Worm (Caenorhabditis elegans): ENCODE measurements around the gene rpl-22.

Gene rpl-22

DNA sequence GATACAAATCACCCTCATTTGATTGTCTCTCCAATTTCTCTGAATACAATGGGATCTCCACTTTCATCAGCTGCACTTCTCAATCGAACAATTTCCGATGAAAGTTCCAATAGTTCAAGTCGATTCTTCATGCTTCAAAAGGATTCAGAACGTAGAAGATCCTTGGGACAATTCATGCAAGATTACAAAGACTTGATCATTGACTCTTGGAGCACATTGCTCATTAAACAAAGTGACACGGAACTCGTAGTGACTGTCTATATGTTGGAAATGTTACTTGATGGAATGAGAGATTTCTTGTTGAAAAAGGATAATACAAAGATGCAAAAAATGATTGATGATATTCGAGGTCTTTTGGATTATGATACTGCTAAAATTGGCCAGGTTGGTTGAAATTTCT lies 27.5 kb upstream of the rpl-22 start:
- no peak for TF ChIP-seq sma-3 (GFP tag; optimal IDR thresholded peaks at IDR 0.05)
- TF ChIP-seq sma-9 (GFP tag; optimal IDR thresholded peaks at IDR 0.05): no peak
- no peak for TF ChIP-seq sma-9 (tag; optimal IDR thresholded peaks at IDR 0.05)
- TF ChIP-seq nhr-12 (tag; optimal IDR thresholded peaks at IDR 0.05): no peak
- no peak for TF ChIP-seq F13H6.1 (tag; optimal IDR thresholded peaks at IDR 0.05)
- TF ChIP-seq elt-3 (tag; optimal IDR thresholded peaks at IDR 0.05): no peak
- no peak for TF ChIP-seq nhr-25 (tag; optimal IDR thresholded peaks at IDR 0.05)
- no peak for TF ChIP-seq unc-62 (GFP tag; optimal IDR thresholded peaks at IDR 0.05)
- no peak for TF ChIP-seq nhr-129 (tag; optimal IDR thresholded peaks at IDR 0.05)
- no peak for TF ChIP-seq ztf-11 (tag; optimal IDR thresholded peaks at IDR 0.05)
- TF ChIP-seq ceh-82 (tag; optimal IDR thresholded peaks at IDR 0.05): no peak
- no peak for TF ChIP-seq unc-55 (GFP tag; optimal IDR thresholded peaks at IDR 0.05)
- TF ChIP-seq mab-5 (tag; optimal IDR thresholded peaks at IDR 0.05): no peak
- no peak for TF ChIP-seq nhr-11 (tag; optimal IDR thresholded peaks at IDR 0.05)
- no peak for TF ChIP-seq crh-2 (tag; optimal IDR thresholded peaks at IDR 0.05)
- TF ChIP-seq ztf-1 (GFP tag; conservative IDR thresholded peaks at IDR 0.05): no peak
- TF ChIP-seq lin-39 (tag; optimal IDR thresholded peaks at IDR 0.05): no peak

DNA sequence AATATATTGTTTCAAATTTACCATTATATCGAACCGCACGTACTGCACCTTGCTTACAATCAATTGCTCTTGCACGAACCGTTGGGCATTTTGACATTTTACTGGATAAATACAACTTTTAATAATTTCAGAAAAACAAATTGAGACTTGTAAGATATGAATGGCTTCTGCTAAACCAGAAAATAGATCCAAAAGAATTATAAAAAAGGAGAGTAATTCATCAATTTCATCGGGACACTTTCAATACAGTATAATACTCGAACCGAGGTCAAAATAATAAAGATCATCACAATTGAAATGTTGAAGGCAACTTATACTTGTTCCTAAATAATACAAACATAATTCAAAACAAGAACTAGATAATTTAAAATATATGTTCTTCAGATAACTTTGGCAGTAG lies 23.8 kb upstream of the rpl-22 start, which contains the start of gene wdr-83:
wdr-83 (minus strand) TSS at position 101 of the 400 bp plus-strand sequence.
- TF ChIP-seq sem-4 (tag; optimal IDR thresholded peaks at IDR 0.05): no peak
- no peak for TF ChIP-seq sma-9 (GFP tag; optimal IDR thresholded peaks at IDR 0.05)
- no peak for TF ChIP-seq sma-9 (tag; optimal IDR thresholded peaks at IDR 0.05)
- no peak for TF ChIP-seq peb-1 (tag; optimal IDR thresholded peaks at IDR 0.05)
- TF ChIP-seq unc-55 (GFP tag; optimal IDR thresholded peaks at IDR 0.05): no peak
- no peak for TF ChIP-seq aly-2 (tag; optimal IDR thresholded peaks at IDR 0.05)
- no peak for TF ChIP-seq lsy-2 (tag; optimal IDR thresholded peaks at IDR 0.05)
- TF ChIP-seq ZK546.5 (tag; optimal IDR thresholded peaks at IDR 0.05): no peak
- no peak for TF ChIP-seq elt-1 (tag; optimal IDR thresholded peaks at IDR 0.05)
- TF ChIP-seq ztf-4 (tag; optimal IDR thresholded peaks at IDR 0.05): no peak
- TF ChIP-seq egl-27 (tag; optimal IDR thresholded peaks at IDR 0.05): no peak
- TF ChIP-seq nhr-11 (tag; optimal IDR thresholded peaks at IDR 0.05): no peak
- TF ChIP-seq blmp-1 (tag; optimal IDR thresholded peaks at IDR 0.05; ENCODE audit: insufficient read depth): no peak
- TF ChIP-seq lin-11 (tag; optimal IDR thresholded peaks at IDR 0.05): no peak
- no peak for TF ChIP-seq Y55F3AM.14 (GFP tag; optimal IDR thresholded peaks at IDR 0.05)
- no peak for TF ChIP-seq F13H6.1 (tag; optimal IDR thresholded peaks at IDR 0.05)
- TF ChIP-seq ceh-16 (tag; optimal IDR thresholded peaks at IDR 0.05): no peak
- TF ChIP-seq R02D3.7 (tag; optimal IDR thresholded peaks at IDR 0.05): no peak
- TF ChIP-seq zag-1 (tag; optimal IDR thresholded peaks at IDR 0.05): no peak

DNA sequence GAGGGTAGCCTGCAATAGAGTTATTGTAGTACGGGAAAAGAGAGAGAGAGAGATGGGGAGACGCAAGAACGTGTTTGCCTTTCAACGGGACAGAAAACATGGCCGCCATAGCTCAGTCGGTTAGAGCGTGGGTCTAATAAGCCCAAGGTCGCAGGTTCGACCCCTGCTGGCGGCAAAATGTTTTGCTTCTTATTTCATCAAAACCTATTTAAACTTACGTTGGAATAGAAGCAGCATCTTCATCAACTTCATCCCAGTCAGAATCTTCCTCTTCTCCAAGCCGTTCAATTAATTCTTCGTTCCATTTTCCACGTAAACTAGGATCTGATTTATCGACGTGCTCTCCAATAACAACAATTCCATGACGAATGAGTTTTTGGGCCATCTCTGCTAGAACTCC lies 22.7 kb upstream of the rpl-22 start:
- TF ChIP-seq ZK546.5 (tag; optimal IDR thresholded peaks at IDR 0.05) (no peak), mab-5 (tag; optimal IDR thresholded peaks at IDR 0.05) (no peak), nhr-23 (tag; optimal IDR thresholded peaks at IDR 0.05) (no peak), unc-39 (tag; optimal IDR thresholded peaks at IDR 0.05) (no peak), fos-1 (tag; optimal IDR thresholded peaks at IDR 0.05) (peak; percentile 59), nhr-12 (tag; optimal IDR thresholded peaks at IDR 0.05) (no peak), mdl-1 (tag; optimal IDR thresholded peaks at IDR 0.05) (peak in 1 of 2 experiments; percentile 10), R02D3.7 (tag; optimal IDR thresholded peaks at IDR 0.05) (no peak), unc-62 (GFP tag; optimal IDR thresholded peaks at IDR 0.05) (no peak), gmeb-1 (tag; optimal IDR thresholded peaks at IDR 0.05) (peak; percentile 54), lin-11 (tag; optimal IDR thresholded peaks at IDR 0.05) (peak; percentile 11), nhr-237 (tag; optimal IDR thresholded peaks at IDR 0.05) (no peak), alr-1 (tag; optimal IDR thresholded peaks at IDR 0.05) (no peak), nhr-129 (tag; optimal IDR thresholded peaks at IDR 0.05) (peak; percentile 81), sem-4 (tag; optimal IDR thresholded peaks at IDR 0.05) (no peak), C34F6.9 (tag; optimal IDR thresholded peaks at IDR 0.05) (peak; percentile 34), nhr-10 (tag; optimal IDR thresholded peaks at IDR 0.05) (no peak), nhr-21 (tag; optimal IDR thresholded peaks at IDR 0.05) (peak; percentile 36), ztf-11 (tag; optimal IDR thresholded peaks at IDR 0.05) (no peak), aly-2 (tag; optimal IDR thresholded peaks at IDR 0.05) (no peak), lin-13 (GFP tag; optimal IDR thresholded peaks at IDR 0.05) (peak; percentile 13), mbf-1 (tag; optimal IDR thresholded peaks at IDR 0.05) (no peak), zag-1 (tag; optimal IDR thresholded peaks at IDR 0.05) (no peak), nhr-11 (tag; optimal IDR thresholded peaks at IDR 0.05) (no peak), ztf-1 (GFP tag; conservative IDR thresholded peaks at IDR 0.05) (no peak), elt-1 (tag; optimal IDR thresholded peaks at IDR 0.05) (no peak), ama-1 (optimal IDR thresholded peaks at IDR 0.05) (no peak), unc-55 (GFP tag; optimal IDR thresholded peaks at IDR 0.05) (peak; percentile 55), lin-39 (tag; optimal IDR thresholded peaks at IDR 0.05) (no peak), peb-1 (tag; optimal IDR thresholded peaks at IDR 0.05) (no peak), Y55F3AM.14 (GFP tag; optimal IDR thresholded peaks at IDR 0.05) (no peak), sma-3 (GFP tag; optimal IDR thresholded peaks at IDR 0.05) (peak; percentile 50), skn-1 (tag; optimal IDR thresholded peaks at IDR 0.05) (no peak), ztf-4 (tag; optimal IDR thresholded peaks at IDR 0.05) (no peak), nhr-6 (tag; optimal IDR thresholded peaks at IDR 0.05) (no peak), blmp-1 (tag; optimal IDR thresholded peaks at IDR 0.05; ENCODE audit: insufficient read depth) (no peak), sma-9 (GFP tag; optimal IDR thresholded peaks at IDR 0.05) (peak; percentile 26), sma-9 (tag; optimal IDR thresholded peaks at IDR 0.05) (no peak), dmd-4 (tag; optimal IDR thresholded peaks at IDR 0.05) (no peak), F13H6.1 (tag; optimal IDR thresholded peaks at IDR 0.05) (peak; percentile 70), egl-27 (tag; optimal IDR thresholded peaks at IDR 0.05) (peak; percentile 32), ceh-16 (tag; optimal IDR thresholded peaks at IDR 0.05) (peak; percentile 13)

All from whole organism, L2 larva.